Worm (Caenorhabditis elegans) whole organism, L3 larva: ENCODE measurements around the gene F34H10.3.

Experiments
- ZK546.5 ChIP-seq: sonication (generic microtip); optimal IDR thresholded peaks from 2 replicates; lab custom pipeline; 2017; ENCODE audit warnings: missing biosample characterization, missing genetic modification characterization
- ceh-16 ChIP-seq: sonication (generic microtip); optimal IDR thresholded peaks from 2 replicates; lab custom pipeline; 2017; ENCODE audit warnings: missing biosample characterization, missing genetic modification characterization
- egl-5 ChIP-seq: fragments of 150-350 bp; optimal IDR thresholded peaks from 2 replicates; lab custom pipeline; 2017; ENCODE audit warnings: missing biosample characterization, missing genetic modification reagents, missing genetic modification characterization, inconsistent platforms
- elt-2 ChIP-seq: sonication (generic microtip); optimal IDR thresholded peaks from 2 replicates; lab custom pipeline; 2016; ENCODE audit warnings: missing genetic modification reagents, mild to moderate bottlenecking, missing genetic modification characterization, missing compliant biosample characterization
- elt-3 ChIP-seq, 3 experiments: fragments of 150-350 bp in 1 of 3; sonication (generic microtip) in 2 of 3; optimal IDR thresholded peaks; 2 replicates in 2 of 3; 4 replicates in 1 of 3; lab custom pipeline; 2014 to 2017; ENCODE audit warnings: missing biosample characterization in 3 of 3, missing genetic modification characterization in 3 of 3
- fkh-10 ChIP-seq: sonication (generic microtip); optimal IDR thresholded peaks from 2 replicates; lab custom pipeline; 2017; ENCODE audit warnings: missing biosample characterization, missing genetic modification reagents, missing genetic modification characterization
- fos-1 ChIP-seq: fragments of 150-350 bp; optimal IDR thresholded peaks from 2 replicates; lab custom pipeline; 2014; ENCODE audit warnings: missing biosample characterization, missing genetic modification characterization
- hmg-11 ChIP-seq: sonication (generic microtip); optimal IDR thresholded peaks from 2 replicates; lab custom pipeline; 2016; ENCODE audit warnings: missing genetic modification characterization, missing compliant biosample characterization
- lin-15B ChIP-seq: fragments of 150-350 bp; optimal IDR thresholded peaks from 2 replicates; lab custom pipeline; 2014; ENCODE audit warnings: missing biosample characterization, missing genetic modification characterization
- lsy-12 ChIP-seq: sonication (generic microtip); optimal IDR thresholded peaks from 2 replicates; lab custom pipeline; 2016; ENCODE audit warnings: mild to moderate bottlenecking, missing genetic modification characterization, missing compliant biosample characterization
- mdl-1 ChIP-seq: fragments of 150-350 bp; optimal IDR thresholded peaks from 2 replicates; lab custom pipeline; 2014; ENCODE audit warnings: missing biosample characterization, missing genetic modification characterization
- nhr-11 ChIP-seq: fragments of 150-350 bp; optimal IDR thresholded peaks from 2 replicates; lab custom pipeline; 2014; ENCODE audit warnings: missing biosample characterization, missing genetic modification characterization
- nhr-23 ChIP-seq: fragments of 150-350 bp; optimal IDR thresholded peaks from 2 replicates; lab custom pipeline; 2014; ENCODE audit warnings: missing biosample characterization, missing genetic modification reagents, missing genetic modification characterization
- nhr-28 ChIP-seq: fragments of 150-350 bp; optimal IDR thresholded peaks from 2 replicates; lab custom pipeline; 2014; ENCODE audit warnings: missing biosample characterization, missing genetic modification characterization
- nhr-43 ChIP-seq: sonication (generic microtip); optimal IDR thresholded peaks from 2 replicates; lab custom pipeline; 2016; ENCODE audit warnings: mild to moderate bottlenecking, missing genetic modification characterization, missing compliant biosample characterization; ENCODE audit not compliant: poor library complexity, severe bottlenecking
- nhr-67 ChIP-seq: fragments of 150-350 bp; optimal IDR thresholded peaks from 2 replicates; lab custom pipeline; 2014; ENCODE audit warnings: missing biosample characterization, missing genetic modification characterization
- nhr-76 ChIP-seq: fragments of 150-350 bp; sonication (generic microtip); optimal IDR thresholded peaks from 5 replicates; lab custom pipeline; 2014; ENCODE audit warnings: missing biosample characterization, missing genetic modification characterization
- nhr-77 ChIP-seq: fragments of 150-350 bp; optimal IDR thresholded peaks from 2 replicates; lab custom pipeline; 2014; ENCODE audit warnings: missing biosample characterization, missing genetic modification characterization
- pha-4 ChIP-seq: fragments of 150-350 bp; optimal IDR thresholded peaks from 2 replicates; lab custom pipeline; 2014; ENCODE audit warnings: missing biosample characterization, missing genetic modification reagents, missing genetic modification characterization
- pqm-1 ChIP-seq: fragments of 150-350 bp; optimal IDR thresholded peaks from 2 replicates; lab custom pipeline; 2017; ENCODE audit warnings: missing biosample characterization, missing genetic modification characterization, inconsistent platforms
- skn-1 ChIP-seq: fragments of 150-350 bp; optimal IDR thresholded peaks from 2 replicates; lab custom pipeline; 2014; ENCODE audit warnings: missing biosample characterization, missing genetic modification characterization
- snpc-4 ChIP-seq: fragments of 150-350 bp; optimal IDR thresholded peaks from 2 replicates; lab custom pipeline; 2014; ENCODE audit warnings: missing biosample characterization, missing genetic modification characterization
- tbx-2 ChIP-seq: sonication (generic microtip); optimal IDR thresholded peaks from 2 replicates; lab custom pipeline; 2016; ENCODE audit warnings: mild to moderate bottlenecking, missing genetic modification characterization, missing compliant biosample characterization
- unc-39 ChIP-seq: sonication (generic microtip); optimal IDR thresholded peaks from 4 replicates; lab custom pipeline; 2017; ENCODE audit warnings: missing biosample characterization, missing genetic modification characterization
- unc-62 ChIP-seq: fragments of 150-350 bp; sonication (generic microtip); optimal IDR thresholded peaks from 4 replicates; lab custom pipeline; 2014; ENCODE audit warnings: missing biosample characterization, missing genetic modification reagents, missing genetic modification characterization
- ztf-11 ChIP-seq: fragments of 150-350 bp; optimal IDR thresholded peaks from 2 replicates; lab custom pipeline; 2014; ENCODE audit warnings: missing biosample characterization, missing genetic modification characterization
- ztf-4 ChIP-seq: fragments of 150-350 bp; optimal IDR thresholded peaks from 2 replicates; lab custom pipeline; 2014; ENCODE audit warnings: missing biosample characterization, missing genetic modification characterization

F34H10.3 gene

ce11 chrX:9634925-9635324 is at the start of gene F34H10.3:
TSS of gene F34H10.3 (minus strand) at chrX:9635025.
- no peak for TF ChIP-seq mdl-1 (tag; lab: Kevin White, UChicago)
- TF ChIP-seq elt-3 (tag; optimal IDR thresholded peaks at IDR 0.05; lab: Kevin White, UChicago), result no peak
- no peak for TF ChIP-seq snpc-4 (tag; lab: Kevin White, UChicago)
- TF ChIP-seq egl-5, result no peak
- no peak for TF ChIP-seq unc-39 (tag; lab: Kevin White, UChicago)

ce11 chrX:9680119-9680682 is 45.4 kb upstream of the F34H10.3 start, which contains the start of gene ifp-1:
TSS of gene ifp-1 (minus strand) at chrX:9680169.
- TF ChIP-seq elt-2 (peak; percentile 95), pqm-1 (peak; percentile 63), nhr-43 (no peak), hmg-11 (tag; lab: Kevin White, UChicago) (no peak), pha-4 (tag; lab: Kevin White, UChicago) (peak; percentile 14)

- no peak for TF ChIP-seq nhr-76 (tag; lab: Kevin White, UChicago)
- TF ChIP-seq lsy-12 (tag; lab: Kevin White, UChicago), result no peak
- no peak for TF ChIP-seq skn-1 (tag; lab: Kevin White, UChicago)
- peak; percentile 38 for TF ChIP-seq pha-4 (tag; lab: Kevin White, UChicago)
- TF ChIP-seq elt-2, result peak; percentile 82
- peak; percentile 57 for TF ChIP-seq pqm-1
These were observed 44.6 kb upstream of the F34H10.3 start for ce11 chrX:9679427-9679826.

ce11 chrX:9677927-9678326 is 43.1 kb upstream of the F34H10.3 start:
- TF ChIP-seq fos-1 (tag; lab: Kevin White, UChicago) (no peak), lin-15B (tag; lab: Kevin White, UChicago) (no peak)

DNA sequence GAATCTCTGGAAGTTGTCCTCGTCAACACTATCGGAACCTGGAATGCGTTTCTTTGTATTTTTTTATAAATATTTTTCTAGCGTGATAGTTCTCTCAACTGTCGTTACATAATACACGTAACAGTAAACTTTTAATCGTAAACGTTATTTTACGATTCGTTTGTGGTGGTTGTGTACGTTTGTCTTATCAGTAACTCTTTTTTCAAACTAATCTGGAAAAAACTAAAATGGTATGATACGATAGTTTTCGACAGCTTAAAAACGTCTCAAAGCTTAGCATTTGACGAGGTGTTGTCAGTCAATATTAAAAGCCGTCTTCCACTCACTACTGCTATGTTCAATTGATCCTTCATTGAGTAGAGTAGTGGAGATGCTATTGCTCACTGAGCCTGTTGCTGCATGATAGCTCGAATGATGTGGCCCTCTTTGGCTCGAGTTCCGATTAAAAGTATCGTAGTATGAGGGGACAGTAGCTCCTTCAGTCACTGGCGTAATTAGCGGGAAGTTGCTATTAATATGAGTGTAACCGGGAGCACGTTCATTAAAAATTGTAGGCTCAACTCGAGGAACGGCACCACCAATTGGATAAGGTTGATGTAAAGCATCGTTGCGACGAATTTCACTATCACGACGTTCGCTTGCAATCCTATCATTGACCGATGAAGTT is 42.1 kb upstream of the F34H10.3 start:
- TF ChIP-seq nhr-77 (tag; lab: Kevin White, UChicago) (no peak), pqm-1 (peak; percentile 30), ztf-4 (tag; lab: Kevin White, UChicago) (no peak), hmg-11 (tag; lab: Kevin White, UChicago) (no peak), pha-4 (tag; lab: Kevin White, UChicago) (peak; percentile 44), elt-2 (peak; percentile 72)

ce11 chrX:9676009-9676408 is 41.2 kb upstream of the F34H10.3 start:
- peak; percentile 10 for TF ChIP-seq elt-2
- no peak for TF ChIP-seq ZK546.5 (tag; lab: Kevin White, UChicago)
- TF ChIP-seq nhr-11 (tag; lab: Kevin White, UChicago), result no peak
- TF ChIP-seq pha-4 (tag; lab: Kevin White, UChicago), result peak; percentile 24
- TF ChIP-seq unc-62 (GFP tag; lab: Kevin White, UChicago), result no peak

DNA sequence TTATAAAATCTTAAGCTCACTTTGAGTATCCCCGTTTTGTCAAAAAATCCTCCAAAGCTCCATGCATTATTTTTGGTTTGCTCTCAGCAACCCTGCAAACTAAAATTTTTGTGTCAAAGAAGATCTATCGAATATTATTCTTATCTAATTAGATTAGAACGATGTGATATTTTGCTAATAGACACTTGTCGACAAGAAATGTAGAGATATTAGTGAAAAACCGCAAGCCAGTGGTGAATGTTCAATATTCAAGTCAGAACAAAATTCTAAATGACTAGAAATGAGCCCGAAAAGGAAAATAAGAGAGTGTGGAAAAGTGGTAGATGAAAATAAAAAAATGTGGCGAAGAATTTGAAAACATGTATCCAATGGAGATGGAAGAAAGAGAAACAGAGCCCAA is 40.0 kb upstream of the F34H10.3 start, which contains the start of gene C43C3.4:
C43C3.4 (minus strand) TSS at position 101 of the 400 bp plus-strand sequence.
- TF ChIP-seq ztf-11 (tag; lab: Kevin White, UChicago) (no peak), lsy-12 (tag; lab: Kevin White, UChicago) (no peak), ceh-16 (tag; lab: Kevin White, UChicago) (no peak), tbx-2 (tag; lab: Kevin White, UChicago) (no peak), fkh-10 (no peak), nhr-43 (no peak), fos-1 (tag; lab: Kevin White, UChicago) (no peak), nhr-67 (tag; lab: Kevin White, UChicago) (no peak), nhr-23 (tag; lab: Kevin White, UChicago) (no peak), pha-4 (tag; lab: Kevin White, UChicago) (no peak)

ce11 chrX:9673228-9673627 is 38.4 kb upstream of the F34H10.3 start:
- peak; percentile 6 for TF ChIP-seq elt-2
- no peak for TF ChIP-seq nhr-28
- TF ChIP-seq pha-4 (tag; lab: Kevin White, UChicago), result peak; percentile 57
